Worm (Caenorhabditis elegans) whole organism, dauer: ENCODE measurements around the gene F26A10.2.
"Not testable (repeated sequence)": the region's sequence is repeated elsewhere in the genome, so short reads cannot be mapped to it uniquely, and the experiment has no call there.

ENCODE experiments used
- unc-62 ChIP-seq: sonication (generic microtip); optimal IDR thresholded peaks from 2 replicates; lab custom pipeline; 2017; ENCODE audit warnings: missing biosample characterization, missing genetic modification reagents, missing genetic modification characterization

The F26A10.2 gene

ce11 chrX:7645313-7645712 is at the start of gene F26A10.2:
TSS of gene F26A10.2 (minus strand) at chrX:7645413.
- TF ChIP-seq unc-62 (GFP tag; lab: Kevin White, UChicago), result no peak

- TF ChIP-seq unc-62 (GFP tag; lab: Kevin White, UChicago), result no peak
Measured at ce11 chrX:7689570-7689969, 44.4 kb upstream of the F26A10.2 start.

- no peak for TF ChIP-seq unc-62 (GFP tag; lab: Kevin White, UChicago)
Measured at ce11 chrX:7689119-7689518, 43.9 kb upstream of the F26A10.2 start, which contains the start of gene clik-2. TSS of gene clik-2 (minus strand) at chrX:7689219.

ce11 chrX:7681965-7682946 is 37.0 kb upstream of the F26A10.2 start, which contains the start of gene unc-18:
TSS of gene unc-18 (plus strand) at chrX:7682896.
- TF ChIP-seq unc-62 (GFP tag; lab: Kevin White, UChicago), result no peak

ce11 chrX:7680545-7681330 is 35.5 kb upstream of the F26A10.2 start, which contains the start of gene stn-2:
TSS of gene stn-2 (minus strand) at chrX:7680619.
- no peak for TF ChIP-seq unc-62 (GFP tag; lab: Kevin White, UChicago)

ce11 chrX:7679835-7680234 is 34.6 kb upstream of the F26A10.2 start:
- TF ChIP-seq unc-62 (GFP tag; lab: Kevin White, UChicago), result no peak

- TF ChIP-seq unc-62 (GFP tag; lab: Kevin White, UChicago), result no peak
Measured at ce11 chrX:7678437-7679139, 33.4 kb upstream of the F26A10.2 start.

ce11 chrX:7674871-7675270 is 29.7 kb upstream of the F26A10.2 start:
- no peak for TF ChIP-seq unc-62 (GFP tag; lab: Kevin White, UChicago)

ce11 chrX:7672693-7673092 is 27.5 kb upstream of the F26A10.2 start, which contains the start of gene F27D9.2:
TSS of gene F27D9.2 (plus strand) at chrX:7672993.
- TF ChIP-seq unc-62 (GFP tag; lab: Kevin White, UChicago), result no peak

- TF ChIP-seq unc-62 (GFP tag; lab: Kevin White, UChicago), result no peak
Measured at ce11 chrX:7670655-7671054, 25.4 kb upstream of the F26A10.2 start, which contains the start of gene F27D9.7. TSS of gene F27D9.7 (minus strand) at chrX:7670755.

- TF ChIP-seq unc-62 (GFP tag; lab: Kevin White, UChicago), result no peak
Measured at ce11 chrX:7667394-7668089, 22.3 kb upstream of the F26A10.2 start, which contains the start of gene F27D9.13. TSS of gene F27D9.13 (minus strand) at chrX:7667444.

ce11 chrX:7665401-7665800 is 20.2 kb upstream of the F26A10.2 start:
- TF ChIP-seq unc-62 (GFP tag; lab: Kevin White, UChicago), result no peak

- not testable (repeated sequence) for TF ChIP-seq unc-62 (GFP tag; lab: Kevin White, UChicago)
Measured at ce11 chrX:7664819-7665218, 19.6 kb upstream of the F26A10.2 start, which contains the start of gene dhs-29. TSS of gene dhs-29 (minus strand) at chrX:7664919.

ce11 chrX:7664419-7664818 is 19.2 kb upstream of the F26A10.2 start:
- TF ChIP-seq unc-62 (GFP tag; lab: Kevin White, UChicago), result no peak
